Worm (Caenorhabditis elegans): Measurements from ENCODE around the gene nspe-5.

ce11 chrII:12626120-12626624, 2.5 kb upstream of the nspe-5 start:
- TF ChIP-seq B0310.2 (tag; optimal IDR thresholded peaks at IDR 0.05) (no peak), pes-1 (GFP tag; IDR thresholded peaks at IDR 0.05) (no peak), hnd-1 (tag; optimal IDR thresholded peaks at IDR 0.05) (no peak), aly-1 (tag; optimal IDR thresholded peaks at IDR 0.05) (no peak), tbx-37 (GFP tag; conservative IDR thresholded peaks at IDR 0.05) (no peak), sea-1 (GFP tag; conservative IDR thresholded peaks at IDR 0.05) (no peak)
